Worm (Caenorhabditis elegans): ENCODE results near the gene clh-5.

clh-5 gene

DNA sequence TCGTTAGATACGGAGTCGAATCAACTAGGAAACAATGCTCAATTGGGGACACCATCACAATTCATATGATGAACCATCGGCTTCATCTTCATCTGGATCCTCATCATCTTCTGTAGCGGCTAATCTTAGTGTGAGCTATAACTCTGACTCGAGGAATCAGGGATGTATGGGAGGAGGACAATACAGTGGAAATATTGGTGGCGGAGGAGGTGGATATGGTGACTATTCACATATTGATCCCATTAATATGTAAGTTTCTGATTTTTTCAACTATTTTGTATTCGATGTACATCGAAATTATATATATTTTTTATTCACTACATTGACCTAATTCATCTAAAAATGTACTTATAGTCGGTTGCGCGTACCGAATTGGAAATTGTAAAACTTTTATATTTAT, 29.0 kb upstream of the clh-5 start:
- peak; percentile 44 for TF ChIP-seq ama-1 (optimal IDR thresholded peaks at IDR 0.05)
- no peak for TF ChIP-seq ceh-9 (tag; optimal IDR thresholded peaks at IDR 0.05)

- no peak for TF ChIP-seq egl-27 (tag; optimal IDR thresholded peaks at IDR 0.05)
- no peak for TF ChIP-seq tbx-2 (tag; optimal IDR thresholded peaks at IDR 0.05)
- TF ChIP-seq skn-1 (tag; optimal IDR thresholded peaks at IDR 0.05): no peak
- no peak for TF ChIP-seq ceh-82 (tag; optimal IDR thresholded peaks at IDR 0.05)
- TF ChIP-seq nhr-11 (tag; optimal IDR thresholded peaks at IDR 0.05): no peak
- peak in 1 of 3 experiments; percentile 3 for TF ChIP-seq elt-3 (tag; optimal IDR thresholded peaks at IDR 0.05)
- no peak for TF ChIP-seq fkh-2 (tag; optimal IDR thresholded peaks at IDR 0.05)
- no peak for TF ChIP-seq ama-1 (optimal IDR thresholded peaks at IDR 0.05)
- peak; percentile 78 for TF ChIP-seq pha-4 (tag; optimal IDR thresholded peaks at IDR 0.05)
- peak; percentile 1 for TF ChIP-seq elt-2 (tag; optimal IDR thresholded peaks at IDR 0.05)
- TF ChIP-seq nhr-25 (tag; optimal IDR thresholded peaks at IDR 0.05): peak; percentile 6
- TF ChIP-seq pqm-1 (tag; optimal IDR thresholded peaks at IDR 0.05): no peak
- TF ChIP-seq nhr-23 (tag; optimal IDR thresholded peaks at IDR 0.05): peak; percentile 32
- TF ChIP-seq ZK546.5 (tag; optimal IDR thresholded peaks at IDR 0.05): no peak
- peak; percentile 36 for TF ChIP-seq hmg-11 (tag; optimal IDR thresholded peaks at IDR 0.05)
- peak; percentile 98 for TF ChIP-seq fos-1 (tag; optimal IDR thresholded peaks at IDR 0.05)
Observed at ce11 chrII:9126965-9127364, 28.6 kb upstream of the clh-5 start.

DNA sequence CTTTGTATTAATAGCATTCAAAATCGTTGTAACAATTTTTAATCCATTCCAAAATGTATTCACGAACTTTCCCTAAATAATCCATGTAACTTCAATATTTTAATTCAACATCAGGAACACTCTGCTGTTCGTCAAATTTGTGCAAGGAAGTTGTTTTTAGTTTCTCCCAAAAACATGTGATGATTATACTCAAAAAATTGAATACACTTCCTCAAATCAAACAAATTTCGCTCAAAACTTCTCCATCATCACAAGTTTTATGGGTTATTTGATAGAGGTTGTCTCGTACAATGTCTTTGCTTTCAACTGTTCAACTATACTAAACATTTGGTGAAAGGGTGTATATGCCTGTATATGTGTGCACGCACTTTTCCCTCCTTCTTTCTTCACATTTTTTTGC, 26.6 kb upstream of the clh-5 start:
- TF ChIP-seq elt-2 (tag; optimal IDR thresholded peaks at IDR 0.05) (peak; percentile 3), pqm-1 (tag; optimal IDR thresholded peaks at IDR 0.05) (peak; percentile 53), pha-4 (tag; optimal IDR thresholded peaks at IDR 0.05) (peak; percentile 17), ceh-82 (tag; optimal IDR thresholded peaks at IDR 0.05) (no peak)

DNA sequence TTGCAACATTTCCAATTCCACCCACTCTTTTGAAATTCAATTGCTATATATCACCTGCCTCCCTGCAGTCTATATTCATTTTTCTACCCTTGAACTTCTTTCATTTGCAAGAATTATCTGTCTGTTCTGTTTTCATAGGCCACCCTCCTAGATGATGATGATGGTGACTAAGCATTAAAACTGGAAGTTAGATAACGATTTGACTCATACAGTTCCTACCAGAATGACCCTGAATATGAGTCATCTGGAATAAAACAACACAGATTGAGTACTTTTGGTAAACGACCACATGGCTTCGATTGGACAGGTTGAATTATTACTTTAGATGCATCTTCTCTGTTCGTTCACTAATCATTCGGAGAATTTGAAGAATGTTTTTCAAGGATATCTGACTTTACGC, 25.9 kb upstream of the clh-5 start:
- peak; percentile 1 for TF ChIP-seq pqm-1 (tag; optimal IDR thresholded peaks at IDR 0.05)
- no peak for TF ChIP-seq egl-5 (tag; optimal IDR thresholded peaks at IDR 0.05)
- no peak for TF ChIP-seq aly-2 (tag; optimal IDR thresholded peaks at IDR 0.05)
- peak; percentile 37 for TF ChIP-seq nhr-23 (tag; optimal IDR thresholded peaks at IDR 0.05)
- TF ChIP-seq ztf-4 (tag; optimal IDR thresholded peaks at IDR 0.05): no peak
- TF ChIP-seq nhr-25 (tag; optimal IDR thresholded peaks at IDR 0.05): peak; percentile 31

DNA sequence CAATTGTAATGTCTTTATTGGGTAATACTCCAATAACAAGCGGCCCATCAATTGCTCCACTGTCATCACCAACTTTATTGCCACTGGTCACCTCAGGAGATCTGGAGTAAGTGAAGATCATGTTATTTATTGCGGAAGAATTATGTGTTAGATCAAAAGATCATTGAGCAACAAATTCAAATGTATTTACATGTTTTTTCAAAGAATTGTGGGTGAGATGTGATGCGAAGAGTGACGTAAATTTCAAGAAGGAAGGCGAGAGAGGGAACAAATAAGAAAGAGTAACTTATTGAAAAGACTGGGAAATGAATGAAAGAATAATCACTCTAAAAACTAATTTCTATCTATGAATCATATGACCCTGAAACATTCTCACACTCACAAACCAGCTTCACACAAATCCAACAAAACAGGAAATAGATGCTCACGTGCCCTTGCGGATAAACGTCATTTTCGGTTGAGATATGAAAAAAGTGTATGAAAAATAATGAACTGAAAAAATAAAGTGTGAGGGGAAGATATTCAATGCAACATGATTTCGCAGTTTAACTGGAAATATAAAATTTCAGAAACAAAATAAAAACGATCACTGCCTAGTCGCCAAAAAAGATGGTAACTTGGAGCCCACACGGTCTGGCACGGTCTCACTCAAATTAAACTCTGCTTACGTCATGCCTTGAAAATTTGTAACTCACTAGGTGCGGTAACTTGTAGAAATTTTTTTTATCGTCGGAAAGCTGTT, 22.6 kb upstream of the clh-5 start:
- TF ChIP-seq nhr-77 (tag; optimal IDR thresholded peaks at IDR 0.05): no peak
- no peak for TF ChIP-seq fkh-10 (GFP tag; optimal IDR thresholded peaks at IDR 0.05)
- TF ChIP-seq nfya-1 (tag; optimal IDR thresholded peaks at IDR 0.05; ENCODE audit: insufficient read depth): peak; percentile 12

ce11 chrII:9120329-9120728, 21.9 kb upstream of the clh-5 start:
- TF ChIP-seq unc-39 (tag; optimal IDR thresholded peaks at IDR 0.05) (no peak), tbx-2 (tag; optimal IDR thresholded peaks at IDR 0.05) (no peak), pha-4 (tag; optimal IDR thresholded peaks at IDR 0.05) (no peak), ceh-16 (tag; optimal IDR thresholded peaks at IDR 0.05) (no peak), nhr-43 (tag; optimal IDR thresholded peaks at IDR 0.05; ENCODE audit: poor library complexity, severe bottlenecking) (no peak), elt-2 (tag; optimal IDR thresholded peaks at IDR 0.05) (no peak), fkh-2 (tag; optimal IDR thresholded peaks at IDR 0.05) (no peak), lin-15B (tag; optimal IDR thresholded peaks at IDR 0.05) (no peak), elt-1 (tag; optimal IDR thresholded peaks at IDR 0.05) (no peak), hmg-11 (tag; optimal IDR thresholded peaks at IDR 0.05) (no peak), lsy-12 (tag; optimal IDR thresholded peaks at IDR 0.05) (no peak), unc-62 (GFP tag; optimal IDR thresholded peaks at IDR 0.05) (no peak), ceh-82 (tag; optimal IDR thresholded peaks at IDR 0.05) (no peak)
